Worm (Caenorhabditis elegans): ENCODE data around the gene dmd-9.

dmd-9 gene

DNA sequence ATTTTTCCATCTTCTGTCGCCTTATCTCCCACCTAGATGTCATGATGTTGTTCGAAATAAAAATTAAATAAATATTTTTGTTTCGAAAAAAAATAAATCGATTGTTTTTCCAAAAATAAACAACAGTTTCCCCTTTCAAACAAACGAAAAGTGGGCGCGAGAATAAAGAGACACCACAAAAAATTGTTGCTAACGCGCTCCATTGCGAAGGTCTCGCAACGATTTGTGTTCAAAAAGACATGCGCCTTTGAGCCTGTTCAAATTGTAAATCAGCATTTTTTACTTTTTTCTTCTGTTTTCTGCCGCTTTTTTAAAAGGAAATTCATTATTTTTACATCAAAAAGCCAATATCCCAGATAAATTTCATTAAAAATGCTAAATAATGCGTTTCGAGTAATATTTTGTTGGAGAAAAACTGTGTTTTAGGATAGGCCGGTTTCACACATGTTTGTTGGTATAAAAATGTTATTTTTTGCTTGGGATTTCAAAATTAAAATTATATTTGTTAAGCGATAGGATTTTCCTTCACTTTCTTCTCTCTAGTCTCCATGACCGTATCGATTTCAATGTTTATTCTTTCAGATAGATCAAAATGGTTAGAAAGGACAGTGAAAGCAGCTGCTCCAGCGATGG is 40.3 kb upstream of the dmd-9 start, which contains the start of gene W08E12.7 (continued):
- TF ChIP-seq unc-86 (tag; optimal IDR thresholded peaks at IDR 0.05) (peak; percentile 70), ceh-9 (tag; optimal IDR thresholded peaks at IDR 0.05) (no peak), fkh-6 (tag; optimal IDR thresholded peaks at IDR 0.05) (no peak), dmd-4 (tag; optimal IDR thresholded peaks at IDR 0.05; ENCODE audit: borderline replicate concordance) (peak; percentile 69), C08G9.2 (tag; optimal IDR thresholded peaks at IDR 0.05) (peak; percentile 65), ceh-30 (tag; optimal IDR thresholded peaks at IDR 0.05) (peak; percentile 23), ama-1 (optimal IDR thresholded peaks at IDR 0.05) (no peak), nhr-11 (tag; optimal IDR thresholded peaks at IDR 0.05) (no peak), elt-2 (tag; optimal IDR thresholded peaks at IDR 0.05) (peak; percentile 79), ztf-16 (tag; optimal IDR thresholded peaks at IDR 0.05) (peak; percentile 41), T23F11.4 (GFP tag; optimal IDR thresholded peaks at IDR 0.05) (peak; percentile 17), C38D4.7 (GFP tag; optimal IDR thresholded peaks at IDR 0.05) (peak; percentile 5), ref-2 (tag; optimal IDR thresholded peaks at IDR 0.05) (peak; percentile 91), unc-3 (GFP tag; conservative IDR thresholded peaks at IDR 0.05) (peak; percentile 49), unc-3 (tag; optimal IDR thresholded peaks at IDR 0.05) (peak; percentile 60), ahr-1 (tag; optimal IDR thresholded peaks at IDR 0.05) (peak; percentile 25), ceh-14 (tag; optimal IDR thresholded peaks at IDR 0.05) (peak; percentile 78), gmeb-2 (tag; optimal IDR thresholded peaks at IDR 0.05) (no peak), nfya-1 (tag; optimal IDR thresholded peaks at IDR 0.05) (peak; percentile 89), npax-4 (tag; optimal IDR thresholded peaks at IDR 0.05) (peak; percentile 4), ceh-48 (tag; optimal IDR thresholded peaks at IDR 0.05) (peak; percentile 22), zip-5 (tag; optimal IDR thresholded peaks at IDR 0.05) (peak; percentile 47), syd-9 (tag; optimal IDR thresholded peaks at IDR 0.05) (peak; percentile 35), ceh-24 (tag; optimal IDR thresholded peaks at IDR 0.05) (peak; percentile 21), K02D7.2 (tag; optimal IDR thresholded peaks at IDR 0.05) (peak; percentile 3)

DNA sequence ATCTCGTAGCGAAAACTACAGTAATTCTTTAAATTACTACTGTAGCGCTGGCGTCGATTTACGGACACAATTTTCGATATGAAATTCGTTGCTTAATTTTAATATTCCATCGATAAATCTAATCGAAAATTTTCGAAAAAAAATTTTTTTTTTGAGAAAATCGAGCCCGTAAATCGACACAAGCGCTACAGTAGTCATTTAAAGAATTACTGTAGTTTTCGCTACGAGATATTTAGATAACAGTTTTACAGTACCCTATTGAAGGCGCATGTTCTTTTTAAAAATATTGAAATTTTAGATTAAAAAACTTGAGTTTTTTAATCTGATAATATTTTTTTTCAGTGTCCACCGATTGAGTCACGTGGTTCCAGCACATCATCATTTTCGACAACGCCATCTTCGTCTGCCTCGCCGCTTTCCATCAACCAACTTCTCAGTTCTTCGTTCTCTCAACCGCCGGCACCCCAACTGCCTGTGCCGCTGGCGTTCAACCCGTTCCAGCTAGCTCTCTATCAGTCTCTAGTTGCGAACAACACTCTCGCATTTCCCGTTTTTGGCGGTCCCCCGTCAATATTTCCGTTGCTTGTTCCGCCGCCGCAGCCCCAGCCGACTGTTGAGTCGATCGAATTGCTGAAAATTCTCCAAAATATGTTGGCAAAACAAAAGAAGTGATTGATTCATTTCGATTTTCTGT is 39.6 kb upstream of the dmd-9 start:
- TF ChIP-seq ttx-3 (tag; optimal IDR thresholded peaks at IDR 0.05) (no peak), elt-4 (tag; optimal IDR thresholded peaks at IDR 0.05) (no peak), unc-86 (tag; optimal IDR thresholded peaks at IDR 0.05) (no peak), elt-2 (tag; optimal IDR thresholded peaks at IDR 0.05) (no peak), npax-4 (tag; optimal IDR thresholded peaks at IDR 0.05) (no peak), ceh-14 (tag; optimal IDR thresholded peaks at IDR 0.05) (no peak), lin-11 (tag; optimal IDR thresholded peaks at IDR 0.05) (no peak), C08G9.2 (tag; optimal IDR thresholded peaks at IDR 0.05) (no peak), ceh-19 (GFP tag; optimal IDR thresholded peaks at IDR 0.05) (no peak), nfya-1 (tag; optimal IDR thresholded peaks at IDR 0.05) (no peak), K02D7.2 (tag; optimal IDR thresholded peaks at IDR 0.05) (no peak), ceh-2 (tag; optimal IDR thresholded peaks at IDR 0.05) (no peak), hlh-30 (tag; optimal IDR thresholded peaks at IDR 0.05; ENCODE audit: insufficient read depth) (no peak), ama-1 (optimal IDR thresholded peaks at IDR 0.05) (no peak), fax-1 (tag; optimal IDR thresholded peaks at IDR 0.05) (no peak), hlh-8 (tag; optimal IDR thresholded peaks at IDR 0.05) (no peak)

ce11 chrIV:3291977-3292561 is 37.7 kb upstream of the dmd-9 start, which contains the start of gene W08E12.8:
W08E12.8 (plus strand) TSS chrIV:3292371.
- TF ChIP-seq ceh-24 (tag; optimal IDR thresholded peaks at IDR 0.05) (no peak), sox-2 (GFP tag; IDR thresholded peaks at IDR 0.05) (no peak), ahr-1 (tag; optimal IDR thresholded peaks at IDR 0.05) (no peak), eyg-1 (tag; optimal IDR thresholded peaks at IDR 0.05) (no peak), ref-2 (tag; optimal IDR thresholded peaks at IDR 0.05) (no peak), ceh-34 (tag; optimal IDR thresholded peaks at IDR 0.05) (no peak), elt-2 (tag; optimal IDR thresholded peaks at IDR 0.05) (no peak), ceh-30 (tag; optimal IDR thresholded peaks at IDR 0.05) (no peak), hlh-13 (GFP tag; optimal IDR thresholded peaks at IDR 0.05) (no peak), gmeb-2 (tag; optimal IDR thresholded peaks at IDR 0.05) (no peak), lim-6 (tag; optimal IDR thresholded peaks at IDR 0.05) (no peak), pha-4 (tag; optimal IDR thresholded peaks at IDR 0.05) (no peak), sox-4 (tag; optimal IDR thresholded peaks at IDR 0.05) (no peak), hlh-6 (tag; optimal IDR thresholded peaks at IDR 0.05) (no peak), tbx-2 (tag; optimal IDR thresholded peaks at IDR 0.05) (no peak), pag-3 (tag; optimal IDR thresholded peaks at IDR 0.05; ENCODE audit: borderline replicate concordance) (no peak), ztf-16 (tag; optimal IDR thresholded peaks at IDR 0.05) (no peak), npax-4 (tag; optimal IDR thresholded peaks at IDR 0.05) (no peak), dve-1 (tag; optimal IDR thresholded peaks at IDR 0.05) (no peak)
